Worm (Caenorhabditis elegans) whole organism, early embryonic: ENCODE measurements around the gene Y41D4A.1.

Experiments used
- F13C5.2 ChIP-seq: sonication (generic microtip); optimal IDR thresholded peaks from 2 replicates; lab custom pipeline; 2017; ENCODE audit warnings: mild to moderate bottlenecking, missing genetic modification characterization, inconsistent platforms, missing compliant biosample characterization
- ama-1 ChIP-seq: fragments of 150-350 bp; optimal IDR thresholded peaks from 2 replicates; lab custom pipeline; 2014
- ceh-13 ChIP-seq: fragments of 200-800 bp; sonication (Bioruptor generic); optimal IDR thresholded peaks from 2 replicates; lab custom pipeline; 2018; ENCODE audit warnings: mild to moderate bottlenecking, missing genetic modification characterization, missing compliant biosample characterization
- sea-1 ChIP-seq: fragments of 200-800 bp; sonication (Bioruptor generic); conservative IDR thresholded peaks from 2 replicates; pipeline ENCODE4 v1.3.6; 2022; ENCODE audit warnings: missing genetic modification characterization, missing compliant biosample characterization
- tbx-11 ChIP-seq: fragments of 200-800 bp; sonication (Bioruptor generic); IDR thresholded peaks from 2 replicates; pipeline ENCODE4 v1.3.6; 2022; ENCODE audit warnings: missing genetic modification characterization, missing compliant biosample characterization
- tbx-37 ChIP-seq: fragments of 200-800 bp; sonication (Bioruptor generic); conservative IDR thresholded peaks from 2 replicates; pipeline ENCODE4 v1.3.6; 2022; ENCODE audit warnings: missing genetic modification reagents, missing genetic modification characterization, missing compliant biosample characterization
- tra-4 ChIP-seq: sonication (generic microtip); optimal IDR thresholded peaks from 2 replicates; lab custom pipeline; 2017; ENCODE audit warnings: missing genetic modification characterization, missing compliant biosample characterization

- TF ChIP-seq ama-1 (lab: Kevin White, UChicago) (no peak), tra-4 (tag; lab: Kevin White, UChicago) (no peak), F13C5.2 (tag; lab: Kevin White, UChicago) (no peak), sea-1 (GFP tag; lab: Robert Waterston, UW) (no peak), tbx-11 (GFP tag; lab: Robert Waterston, UW) (no peak), tbx-37 (GFP tag; lab: Robert Waterston, UW) (no peak), ceh-13 (GFP tag; lab: Kevin White, UChicago) (no peak)
These were observed 32.4 kb upstream of the Y41D4A.1 start for ce11 chrIV:1739366-1740104.
